Fruit fly (Drosophila melanogaster) S2 (cell line): ENCODE measurements around the gene CG33510.

Source experiments
- CG8478 ChIP-seq: fragments of >200 bp; optimal IDR thresholded peaks from 2 replicates; lab custom pipeline; 2018
- CTCF ChIP-seq, 2 experiments: fragments of >200 bp; optimal IDR thresholded peaks; 2 replicates each; lab custom pipeline; 2018

- TF ChIP-seq CTCF (optimal IDR thresholded peaks at IDR 0.05; lab: Kevin White, UChicago) (no peak), CG8478 (no peak)
These were observed 2.3 kb upstream of the CG33510 start, which contains the start of gene CG33509 for dm6 chr2L:21086406-21086805.
